Fruit fly (Drosophila melanogaster): ENCODE measurements around the gene spi.
A peak's percentile ranks its signal among the peaks of the same experiment; 100 is the strongest.

spi gene

DNA sequence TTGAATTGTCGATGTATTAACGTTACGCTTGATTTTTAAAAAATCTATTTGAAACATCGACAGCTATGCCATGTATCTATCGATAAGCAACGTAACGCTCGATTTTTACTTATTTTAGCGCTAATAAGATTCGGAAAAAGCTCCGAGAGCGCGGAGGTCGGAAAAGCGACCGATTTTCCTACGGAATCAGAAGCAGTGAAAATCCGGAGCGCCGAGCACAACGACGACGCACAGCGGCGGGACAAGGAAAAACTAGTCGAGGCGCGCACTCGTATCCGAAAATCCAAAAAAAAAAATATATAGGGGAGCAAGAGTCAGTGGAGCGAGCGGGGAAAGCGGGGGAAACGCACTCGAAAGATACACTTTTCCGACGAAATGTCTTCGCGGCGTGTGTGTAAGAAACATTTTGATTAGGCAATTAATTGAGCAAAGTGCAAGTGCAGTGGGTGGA lies 58.5 kb downstream of the spi start, which contains the start of gene CG10132 (continued):
- peak; percentile 41; the same call in 1 of the 2 replicates for TF ChIP-seq Bgb (GFP tag; IDR thresholded peaks at IDR 0.05; ENCODE audit: partially characterized antibody)
- TF ChIP-seq Hsf (GFP tag; optimal IDR thresholded peaks at IDR 0.05), result no peak
- TF ChIP-seq org-1 (GFP tag; optimal IDR thresholded peaks at IDR 0.05), result no peak
- no peak for TF ChIP-seq CG11456 (GFP tag; IDR thresholded peaks at IDR 0.05)
- no peak for TF ChIP-seq unpg (GFP tag; optimal IDR thresholded peaks at IDR 0.05)
- TF ChIP-seq Dref (GFP tag; IDR thresholded peaks at IDR 0.05), result peak; percentile 58
- TF ChIP-seq HmgD (GFP tag; optimal IDR thresholded peaks at IDR 0.05), result no peak
- TF ChIP-seq CG34422 (GFP tag; IDR thresholded peaks at IDR 0.05), result peak; percentile 42; the same call in 1 of the 3 replicates
- no peak for TF ChIP-seq CG12391 (tag; optimal IDR thresholded peaks at IDR 0.05)
- no peak for TF ChIP-seq CG4617 (GFP tag; optimal IDR thresholded peaks at IDR 0.05; ENCODE audit: borderline replicate concordance)
- peak; percentile 0 for TF ChIP-seq CG18599 (GFP tag; optimal IDR thresholded peaks at IDR 0.05)
- TF ChIP-seq NfI (GFP tag; optimal IDR thresholded peaks at IDR 0.05), result no peak
- TF ChIP-seq zfh2 (GFP tag; optimal IDR thresholded peaks at IDR 0.05), result no peak
- TF ChIP-seq CG17385 (GFP tag; optimal IDR thresholded peaks at IDR 0.05), result no peak
- TF ChIP-seq CG17359 (tag; optimal IDR thresholded peaks at IDR 0.05), result no peak
- TF ChIP-seq al (GFP tag; IDR thresholded peaks at IDR 0.05), result no peak
- TF ChIP-seq Spps (tag; optimal IDR thresholded peaks at IDR 0.05), result no peak
- no peak for TF ChIP-seq Oli (tag; optimal IDR thresholded peaks at IDR 0.05)
- TF ChIP-seq dysf (GFP tag; IDR thresholded peaks at IDR 0.05), result no peak
- TF ChIP-seq tx (GFP tag; optimal IDR thresholded peaks at IDR 0.05), result no peak
- TF ChIP-seq otp (GFP tag; IDR thresholded peaks at IDR 0.05), result no peak
- no peak for TF ChIP-seq Hey (tag; optimal IDR thresholded peaks at IDR 0.05)
- no peak for TF ChIP-seq Atf6 (GFP tag; IDR thresholded peaks at IDR 0.05)
- no peak for TF ChIP-seq CG14965 (GFP tag; optimal IDR thresholded peaks at IDR 0.05; ENCODE audit: borderline replicate concordance)
- no peak for TF ChIP-seq CG6683 (GFP tag; optimal IDR thresholded peaks at IDR 0.05)
- TF ChIP-seq CG13894 (tag; optimal IDR thresholded peaks at IDR 0.05), result no peak
- TF ChIP-seq Sin3A (optimal IDR thresholded peaks at IDR 0.05), result no peak
- no peak for TF ChIP-seq CG6175 (GFP tag; IDR thresholded peaks at IDR 0.05)
- TF ChIP-seq CG1603 (tag; optimal IDR thresholded peaks at IDR 0.05), result no peak
- TF ChIP-seq gt (GFP tag; IDR thresholded peaks at IDR 0.05), result no peak
- TF ChIP-seq CG12942 (GFP tag; optimal IDR thresholded peaks at IDR 0.05), result no peak
- TF ChIP-seq CG11093 (GFP tag; IDR thresholded peaks at IDR 0.05), result no peak
- no peak for TF ChIP-seq pzg (GFP tag; optimal IDR thresholded peaks at IDR 0.05)
- TF ChIP-seq ci (GFP tag; IDR thresholded peaks at IDR 0.05), result peak; percentile 36; the same call in 1 of the 3 replicates
- no peak for TF ChIP-seq Dfd (GFP tag; optimal IDR thresholded peaks at IDR 0.05)
- TF ChIP-seq CG9797 (GFP tag; optimal IDR thresholded peaks at IDR 0.05), result no peak
- no peak for TF ChIP-seq CG13624 (GFP tag; optimal IDR thresholded peaks at IDR 0.05)
- TF ChIP-seq rib (GFP tag; IDR thresholded peaks at IDR 0.05), result no peak
- no peak for TF ChIP-seq CG11560 (tag; IDR thresholded peaks at IDR 0.05)
- TF ChIP-seq Ptx1 (GFP tag; IDR thresholded peaks at IDR 0.05), result no peak
- TF ChIP-seq trem (tag; optimal IDR thresholded peaks at IDR 0.05), result no peak
- TF ChIP-seq Mrtf (GFP tag; IDR thresholded peaks at IDR 0.05), result no peak
- 0 out of 3 replicates have a peak, but pooled peaks have one; percentile 13 for TF ChIP-seq Opbp (GFP tag; IDR thresholded peaks at IDR 0.05; ENCODE audit: partially characterized antibody)
- no peak for TF ChIP-seq ERR (GFP tag; optimal IDR thresholded peaks at IDR 0.05)
- TF ChIP-seq CG8924 (tag; optimal IDR thresholded peaks at IDR 0.05), result no peak
- no peak for TF ChIP-seq CG4820 (GFP tag; optimal IDR thresholded peaks at IDR 0.05)
- 0 out of 2 replicates have a peak, but pooled peaks have one; percentile 10 for TF ChIP-seq MBD-R2 (GFP tag; IDR thresholded peaks at IDR 0.05)
- no peak for TF ChIP-seq CG9609 (GFP tag; optimal IDR thresholded peaks at IDR 0.05)
- 0 out of 2 replicates have a peak, but pooled peaks have one; percentile 6 for TF ChIP-seq onecut (GFP tag; IDR thresholded peaks at IDR 0.05)
- TF ChIP-seq crol (GFP tag; IDR thresholded peaks at IDR 0.05), result peak; percentile 89
- TF ChIP-seq esg (GFP tag; conservative IDR thresholded peaks at IDR 0.05), result no peak
- no peak for TF ChIP-seq ems (GFP tag; optimal IDR thresholded peaks at IDR 0.05)
